Fruit fly (Drosophila melanogaster) whole organism, prepupa: ENCODE data around the gene wdn.

Experiments
- CG10631 ChIP-seq: fragments of 200-800 bp; sonication (Bioruptor generic); optimal IDR thresholded peaks from 2 replicates; lab custom pipeline; 2016; ENCODE audit warnings: missing biosample characterization, missing genetic modification characterization
- CG10669 ChIP-seq: fragments of 200-800 bp; sonication (Bioruptor generic); optimal IDR thresholded peaks from 3 replicates; lab custom pipeline; 2018; ENCODE audit warnings: missing biosample characterization, mild to moderate bottlenecking, missing genetic modification characterization, moderate library complexity
- CG11294 ChIP-seq: fragments of 200-800 bp; sonication (Bioruptor generic); IDR thresholded peaks from 2 replicates; pipeline ENCODE4 v1.3.6; 2022; ENCODE audit warnings: missing biosample characterization, missing genetic modification characterization
- CG11762 ChIP-seq: fragments of 200-800 bp; sonication (Bioruptor generic); optimal IDR thresholded peaks from 3 replicates; lab custom pipeline; 2016; ENCODE audit warnings: missing biosample characterization, missing genetic modification characterization; ENCODE audit not compliant: insufficient read depth
- CG15336 ChIP-seq: fragments of 200-800 bp; sonication (Bioruptor generic); IDR thresholded peaks from 2 replicates; pipeline ENCODE4 v1.3.6; 2022; ENCODE audit warnings: missing biosample characterization, missing genetic modification characterization
- CG16779 ChIP-seq: fragments of 200-800 bp; sonication (Bioruptor generic); optimal IDR thresholded peaks from 3 replicates; lab custom pipeline; 2017; ENCODE audit warnings: missing biosample characterization, mild to moderate bottlenecking, missing genetic modification characterization
- CG3032 ChIP-seq: fragments of 200-800 bp; optimal IDR thresholded peaks from 2 replicates; lab custom pipeline; 2019; ENCODE audit warnings: missing biosample characterization, mild to moderate bottlenecking, missing genetic modification characterization, moderate library complexity
- CG31627 ChIP-seq: fragments of 200-800 bp; sonication (Bioruptor generic); optimal IDR thresholded peaks from 3 replicates; lab custom pipeline; 2016; ENCODE audit warnings: missing biosample characterization, missing genetic modification characterization
- CG32006 ChIP-seq: fragments of 200-800 bp; sonication (Bioruptor generic); optimal IDR thresholded peaks from 3 replicates; lab custom pipeline; 2017; ENCODE audit warnings: missing biosample characterization, mild to moderate bottlenecking, missing genetic modification characterization
- CG3919 ChIP-seq: fragments of 200-800 bp; sonication (Bioruptor generic); optimal IDR thresholded peaks from 3 replicates; lab custom pipeline; 2016; ENCODE audit warnings: missing biosample characterization, missing genetic modification characterization
- CG4318 ChIP-seq: fragments of 200-800 bp; sonication (Bioruptor generic); optimal IDR thresholded peaks from 3 replicates; lab custom pipeline; 2017; ENCODE audit warnings: missing biosample characterization, mild to moderate bottlenecking, missing genetic modification characterization
- CG6276 ChIP-seq: fragments of 200-800 bp; sonication (Bioruptor generic); optimal IDR thresholded peaks from 2 replicates; lab custom pipeline; 2017; ENCODE audit warnings: missing biosample characterization, mild to moderate bottlenecking, missing genetic modification characterization
- CG6792 ChIP-seq: fragments of 200-800 bp; sonication (Bioruptor generic); optimal IDR thresholded peaks from 3 replicates; lab custom pipeline; 2016; ENCODE audit warnings: missing biosample characterization, missing genetic modification characterization
- CG6854 ChIP-seq: fragments of 200-800 bp; sonication (Bioruptor generic); optimal IDR thresholded peaks from 2 replicates; lab custom pipeline; 2017; ENCODE audit warnings: missing biosample characterization, mild to moderate bottlenecking, missing genetic modification characterization
- CG8119 ChIP-seq: fragments of 200-800 bp; sonication (Bioruptor generic); IDR thresholded peaks from 3 replicates; pipeline ENCODE4 v1.3.6; 2022; ENCODE audit warnings: missing biosample characterization, missing genetic modification characterization
- CG8319 ChIP-seq: fragments of 200-800 bp; sonication (Bioruptor generic); optimal IDR thresholded peaks from 3 replicates; lab custom pipeline; 2016; ENCODE audit warnings: missing biosample characterization, missing genetic modification characterization
- Eip75B ChIP-seq: fragments of 200-800 bp; sonication (Bioruptor generic); optimal IDR thresholded peaks from 3 replicates; lab custom pipeline; 2016; ENCODE audit warnings: missing biosample characterization, missing genetic modification characterization
- Eip78C ChIP-seq: fragments of 200-800 bp; sonication (Bioruptor generic); peaks from one replicate; lab custom pipeline; 2016; ENCODE audit warnings: missing biosample characterization, missing genetic modification characterization
- Ets96B ChIP-seq: fragments of 200-800 bp; optimal IDR thresholded peaks from 2 replicates; lab custom pipeline; 2019; ENCODE audit warnings: missing biosample characterization, mild to moderate bottlenecking, missing genetic modification characterization, moderate library complexity
- Gug ChIP-seq: fragments of 200-800 bp; sonication (Bioruptor generic); IDR thresholded peaks from 2 replicates; pipeline ENCODE4 v1.3.6; 2022; ENCODE audit warnings: missing biosample characterization, missing genetic modification characterization
- Hr38 ChIP-seq: sonication (Bioruptor generic); optimal IDR thresholded peaks from 2 replicates; lab custom pipeline; 2016; ENCODE audit warnings: missing biosample characterization, missing genetic modification characterization
- Hr39 ChIP-seq: fragments of 200-800 bp; sonication (Bioruptor generic); optimal IDR thresholded peaks from 2 replicates; lab custom pipeline; 2016; ENCODE audit warnings: missing biosample characterization, missing genetic modification characterization
- Hr4 ChIP-seq: fragments of 200-800 bp; sonication (Bioruptor generic); optimal IDR thresholded peaks from 3 replicates; lab custom pipeline; 2016; ENCODE audit warnings: missing biosample characterization, missing genetic modification characterization
- Lpt ChIP-seq: fragments of 200-800 bp; sonication (Bioruptor generic); optimal IDR thresholded peaks from 3 replicates; lab custom pipeline; 2016; ENCODE audit warnings: missing biosample characterization, missing genetic modification characterization
- OdsH ChIP-seq: fragments of 200-800 bp; sonication (Bioruptor generic); optimal IDR thresholded peaks from 3 replicates; lab custom pipeline; 2016; ENCODE audit warnings: missing biosample characterization, missing genetic modification characterization
- Smox ChIP-seq: fragments of 200-800 bp; sonication (Bioruptor generic); optimal IDR thresholded peaks from 3 replicates; lab custom pipeline; 2016; ENCODE audit warnings: missing biosample characterization, missing genetic modification characterization
- Sox14 ChIP-seq: fragments of 200-800 bp; sonication (Bioruptor generic); optimal IDR thresholded peaks from 3 replicates; lab custom pipeline; 2016; ENCODE audit warnings: missing biosample characterization, missing genetic modification characterization
- Sox15 ChIP-seq: fragments of 200-800 bp; sonication (Bioruptor generic); optimal IDR thresholded peaks from 3 replicates; lab custom pipeline; 2016; ENCODE audit warnings: missing biosample characterization, missing genetic modification characterization
- achi ChIP-seq: fragments of 200-800 bp; sonication (Bioruptor generic); optimal IDR thresholded peaks from 3 replicates; lab custom pipeline; 2016; ENCODE audit warnings: missing biosample characterization, missing genetic modification characterization
- acj6 ChIP-seq: fragments of 200-800 bp; sonication (Bioruptor generic); optimal IDR thresholded peaks from 3 replicates; lab custom pipeline; 2016; ENCODE audit warnings: missing biosample characterization, missing genetic modification characterization
- dac ChIP-seq: fragments of 200-800 bp; sonication (Bioruptor generic); optimal IDR thresholded peaks from 2 replicates; lab custom pipeline; 2017; ENCODE audit warnings: missing biosample characterization, mild to moderate bottlenecking, missing genetic modification characterization
- eg ChIP-seq: fragments of 200-800 bp; sonication (Bioruptor generic); IDR thresholded peaks from 3 replicates; pipeline ENCODE4 v1.3.6; 2022; ENCODE audit warnings: missing biosample characterization, missing genetic modification characterization
- fd59A ChIP-seq: fragments of 200-800 bp; sonication (Bioruptor generic); optimal IDR thresholded peaks from 2 replicates; lab custom pipeline; 2017; ENCODE audit warnings: missing biosample characterization, mild to moderate bottlenecking, missing genetic modification characterization, missing genetic modification reagents
- fkh ChIP-seq: fragments of 200-800 bp; sonication (Bioruptor generic); optimal IDR thresholded peaks from 3 replicates; lab custom pipeline; 2017; ENCODE audit warnings: missing biosample characterization, mild to moderate bottlenecking, missing genetic modification characterization, moderate library complexity
- lz ChIP-seq: fragments of 200-800 bp; sonication (Bioruptor generic); optimal IDR thresholded peaks from 3 replicates; lab custom pipeline; 2016; ENCODE audit warnings: missing biosample characterization, missing genetic modification characterization
- net ChIP-seq: fragments of 200-800 bp; sonication (Bioruptor generic); optimal IDR thresholded peaks from 3 replicates; lab custom pipeline; 2016; ENCODE audit warnings: missing biosample characterization, missing genetic modification characterization
- pdm3 ChIP-seq: fragments of 200-800 bp; sonication (Bioruptor generic); optimal IDR thresholded peaks from 3 replicates; lab custom pipeline; 2016; ENCODE audit warnings: missing biosample characterization, missing genetic modification characterization
- salr ChIP-seq, 2 experiments: fragments of 200-800 bp; sonication (Bioruptor generic); optimal IDR thresholded peaks; 3 replicates each; lab custom pipeline; 2016 to 2018; ENCODE audit warnings: missing biosample characterization in 2 of 2, missing genetic modification characterization in 2 of 2, mild to moderate bottlenecking in 1 of 2
- spab ChIP-seq: fragments of 200-800 bp; sonication (Bioruptor generic); optimal IDR thresholded peaks from 2 replicates; lab custom pipeline; 2017; ENCODE audit warnings: missing biosample characterization, mild to moderate bottlenecking, missing genetic modification characterization, missing genetic modification reagents
- ss ChIP-seq, 2 experiments: fragments of 200-800 bp; sonication (Bioruptor generic); optimal IDR thresholded peaks; 2 replicates in 1 of 2; 3 replicates in 1 of 2; lab custom pipeline; 2017 to 2018; ENCODE audit warnings: mild to moderate bottlenecking in 2 of 2, missing biosample characterization in 2 of 2, missing genetic modification characterization in 2 of 2, moderate library complexity in 1 of 2
- svp ChIP-seq: fragments of 200-800 bp; sonication (Bioruptor generic); peaks from one replicate; lab custom pipeline; 2016; ENCODE audit warnings: missing biosample characterization, missing genetic modification characterization
- topi ChIP-seq: fragments of 200-800 bp; sonication (Bioruptor generic); optimal IDR thresholded peaks from 3 replicates; lab custom pipeline; 2016; ENCODE audit warnings: missing biosample characterization, missing genetic modification characterization
- vri ChIP-seq: fragments of 200-800 bp; sonication (Bioruptor generic); optimal IDR thresholded peaks from 3 replicates; lab custom pipeline; 2016; ENCODE audit warnings: missing biosample characterization, mild to moderate bottlenecking, missing genetic modification characterization

The wdn gene

dm6 chr3R:28851966-28852377, 40.8 kb upstream of the wdn start (continued):
- TF ChIP-seq CG32006 (GFP tag; lab: Kevin White, UChicago) (peak; percentile 88), CG8119 (GFP tag; lab: Robert Waterston, UW) (peak; percentile 38; the same call in 1 of the 3 replicates), Ets96B (tag; lab: Kevin White, UChicago) (peak; percentile 28), spab (peak; percentile 61), Eip78C (GFP tag; lab: Kevin White, UChicago) (peak; percentile 86), Smox (GFP tag; lab: Kevin White, UChicago) (peak; percentile 1), Gug (no peak), topi (GFP tag; lab: Kevin White, UChicago) (peak; percentile 45), Sox15 (GFP tag; lab: Kevin White, UChicago) (peak; percentile 14), CG10631 (GFP tag; lab: Kevin White, UChicago) (peak; percentile 77), Eip75B (GFP tag; lab: Kevin White, UChicago) (peak; percentile 51), net (GFP tag; lab: Kevin White, UChicago) (peak; percentile 65), CG6854 (no peak), Hr4 (GFP tag; lab: Kevin White, UChicago) (peak; percentile 67), Hr38 (GFP tag; lab: Kevin White, UChicago) (no peak), acj6 (GFP tag; lab: Kevin White, UChicago) (peak; percentile 64), fkh (GFP tag; lab: Kevin White, UChicago) (no peak), Lpt (GFP tag; lab: Kevin White, UChicago) (peak; percentile 25), salr (GFP tag; optimal IDR thresholded peaks at IDR 0.05; lab: Kevin White, UChicago) (peak in 1 of 2 experiments; percentile 79), lz (GFP tag; lab: Kevin White, UChicago) (peak; percentile 30), Sox14 (peak; percentile 63), CG16779 (peak; percentile 37), CG4318 (peak; percentile 69)

DNA sequence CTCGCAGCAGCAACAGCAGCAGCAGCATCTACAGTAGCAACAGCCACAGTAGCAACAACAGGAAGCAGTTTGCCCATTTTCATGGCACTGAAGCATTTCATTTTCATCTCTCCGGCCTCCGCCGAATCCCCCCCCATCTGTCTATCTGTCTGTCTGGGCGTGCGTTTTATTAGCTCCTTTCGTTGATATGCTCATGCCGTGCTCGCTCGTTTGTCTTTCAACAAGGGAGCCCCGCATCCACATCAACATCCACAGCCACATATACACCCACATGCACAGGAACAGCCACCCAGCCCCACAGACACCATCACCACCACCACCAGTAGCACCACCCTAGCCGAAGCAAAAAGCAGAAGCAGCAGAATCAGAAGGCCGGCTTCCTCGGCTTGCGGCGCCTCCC, 40.4 kb upstream of the wdn start:
- TF ChIP-seq ss (GFP tag; optimal IDR thresholded peaks at IDR 0.05; lab: Kevin White, UChicago) = peak in 1 of 2 experiments; percentile 58
- TF ChIP-seq CG6854 = peak; percentile 11
- no peak for TF ChIP-seq Eip75B (GFP tag; lab: Kevin White, UChicago)
- TF ChIP-seq CG31627 (GFP tag; lab: Kevin White, UChicago) = no peak
- no peak for TF ChIP-seq CG3919 (GFP tag; lab: Kevin White, UChicago)

dm6 chr3R:28850662-28851257, 39.6 kb upstream of the wdn start:
- TF ChIP-seq net (GFP tag; lab: Kevin White, UChicago) (peak; percentile 6), OdsH (GFP tag; lab: Kevin White, UChicago) (peak; percentile 45), CG32006 (GFP tag; lab: Kevin White, UChicago) (peak; percentile 82), Hr4 (GFP tag; lab: Kevin White, UChicago) (peak; percentile 75), CG10631 (GFP tag; lab: Kevin White, UChicago) (peak; percentile 2), fd59A (GFP tag; lab: Kevin White, UChicago) (peak; percentile 8), eg (GFP tag; lab: Robert Waterston, UW) (peak; percentile 86), CG11762 (GFP tag; lab: Kevin White, UChicago) (peak; percentile 31), CG6276 (GFP tag; lab: Kevin White, UChicago) (peak; percentile 62), CG6792 (GFP tag; lab: Kevin White, UChicago) (peak; percentile 32), Hr39 (GFP tag; lab: Kevin White, UChicago) (no peak), Lpt (GFP tag; lab: Kevin White, UChicago) (peak; percentile 24), Eip78C (GFP tag; lab: Kevin White, UChicago) (peak; percentile 63), salr (GFP tag; optimal IDR thresholded peaks at IDR 0.05; lab: Kevin White, UChicago) (peak in 1 of 2 experiments; percentile 46), achi (peak; percentile 1), CG4318 (peak; percentile 15), CG3919 (GFP tag; lab: Kevin White, UChicago) (peak; percentile 34), CG16779 (peak; percentile 8), Eip75B (GFP tag; lab: Kevin White, UChicago) (peak; percentile 40), fkh (GFP tag; lab: Kevin White, UChicago) (no peak), pdm3 (peak; percentile 45), Ets96B (tag; lab: Kevin White, UChicago) (peak; percentile 4), CG8319 (GFP tag; lab: Kevin White, UChicago) (no peak), CG6854 (no peak), Hr38 (GFP tag; lab: Kevin White, UChicago) (no peak), vri (GFP tag; lab: Kevin White, UChicago) (no peak), acj6 (GFP tag; lab: Kevin White, UChicago) (peak; percentile 40), CG8119 (GFP tag; lab: Robert Waterston, UW) (peak; percentile 80), svp (GFP tag; lab: Kevin White, UChicago) (peak; percentile 13), CG15336 (GFP tag; lab: Robert Waterston, UW) (peak; percentile 90), dac (GFP tag; lab: Kevin White, UChicago) (peak; percentile 32), Sox14 (peak; percentile 36), CG3032 (peak; percentile 29), CG10669 (GFP tag; lab: Kevin White, UChicago) (no peak), Gug (peak; percentile 61), CG11294 (GFP tag; lab: Robert Waterston, UW) (peak; percentile 38), topi (GFP tag; lab: Kevin White, UChicago) (no peak)
